Worm (Caenorhabditis elegans): Measurements from ENCODE around the gene elt-7.

ce11 chrV:4790368-4790767 lies 19.9 kb downstream of the elt-7 start, which contains the start of gene R02F11.12:
- TF ChIP-seq ham-2 (GFP tag; optimal IDR thresholded peaks at IDR 0.05) = no peak
- TF ChIP-seq lin-13 (tag; optimal IDR thresholded peaks at IDR 0.05) = no peak
- no peak for TF ChIP-seq unc-120 (tag; optimal IDR thresholded peaks at IDR 0.05; ENCODE audit: poor library complexity, severe bottlenecking)
- no peak for TF ChIP-seq unc-39 (tag; optimal IDR thresholded peaks at IDR 0.05)
- TF ChIP-seq mep-1 (tag; optimal IDR thresholded peaks at IDR 0.05) = no peak
- TF ChIP-seq snpc-4 (tag; optimal IDR thresholded peaks at IDR 0.05) = no peak
- no peak for TF ChIP-seq nhr-28 (tag; optimal IDR thresholded peaks at IDR 0.05)
- no peak for TF ChIP-seq ceh-43 (GFP tag; optimal IDR thresholded peaks at IDR 0.05)
- no peak for TF ChIP-seq elt-3 (tag; optimal IDR thresholded peaks at IDR 0.05)
- no peak for TF ChIP-seq lsy-2 (tag; optimal IDR thresholded peaks at IDR 0.05)
